Fruit fly (Drosophila melanogaster) whole organism, wandering third instar larva: ENCODE results near the gene dj-1beta.

Source experiments
- Abd-B ChIP-seq: fragments of >200 bp; optimal IDR thresholded peaks from 2 replicates; lab custom pipeline; 2017; ENCODE audit warnings: missing biosample characterization, missing genetic modification characterization
- CG32264 ChIP-seq: fragments of 200-800 bp; sonication (Bioruptor generic); optimal IDR thresholded peaks from 2 replicates; lab custom pipeline; 2016; ENCODE audit warnings: missing biosample characterization, missing genetic modification characterization
- CG9705 ChIP-seq: fragments of 200-800 bp; sonication (Bioruptor generic); optimal IDR thresholded peaks from 2 replicates; lab custom pipeline; 2018; ENCODE audit warnings: missing biosample characterization, mild to moderate bottlenecking, missing genetic modification characterization
- CrebA ChIP-seq: fragments of 200-800 bp; sonication (Bioruptor generic); optimal IDR thresholded peaks from 2 replicates; lab custom pipeline; 2016; ENCODE audit warnings: missing biosample characterization, mild to moderate bottlenecking, missing genetic modification characterization, borderline replicate concordance
- Dfd ChIP-seq: fragments of >200 bp; optimal IDR thresholded peaks from 2 replicates; lab custom pipeline; 2017; ENCODE audit warnings: missing biosample characterization, missing genetic modification characterization
- Dif ChIP-seq: fragments of 200-275, 200-300 bp; sonication (Bioruptor generic); optimal IDR thresholded peaks from 2 replicates; lab custom pipeline; 2018; ENCODE audit warnings: missing biosample characterization, missing genetic modification characterization; ENCODE audit not compliant: partially characterized antibody
- GATAd ChIP-seq: sonication (Bioruptor generic); optimal IDR thresholded peaks from 2 replicates; lab custom pipeline; 2016; ENCODE audit warnings: missing biosample characterization, missing genetic modification characterization
- HLH106 ChIP-seq: fragments of 200-800 bp; optimal IDR thresholded peaks from 3 replicates; lab custom pipeline; 2019; ENCODE audit warnings: missing biosample characterization, mild to moderate bottlenecking, missing genetic modification characterization, moderate library complexity
- Hnf4 ChIP-seq: fragments of 200-800 bp; sonication (Bioruptor generic); optimal IDR thresholded peaks from 2 replicates; lab custom pipeline; 2016; ENCODE audit warnings: missing biosample characterization, mild to moderate bottlenecking, missing genetic modification characterization
- Hr78 ChIP-seq: fragments of >200 bp; optimal IDR thresholded peaks from 2 replicates; lab custom pipeline; 2017; ENCODE audit warnings: missing biosample characterization, missing genetic modification characterization
- Hr83 ChIP-seq: fragments of 200-300 bp; sonication (Bioruptor generic); optimal IDR thresholded peaks from 2 replicates; lab custom pipeline; 2016; ENCODE audit warnings: missing biosample characterization, mild to moderate bottlenecking, missing genetic modification characterization, moderate library complexity; ENCODE audit not compliant: poor library complexity, severe bottlenecking
- Jra ChIP-seq: sonication (Bioruptor generic); optimal IDR thresholded peaks from 2 replicates; lab custom pipeline; 2016; ENCODE audit warnings: missing biosample characterization, missing genetic modification characterization
- Mio ChIP-seq: sonication (Bioruptor generic); optimal IDR thresholded peaks from 2 replicates; lab custom pipeline; 2016; ENCODE audit warnings: missing biosample characterization, missing genetic modification characterization
- Myc ChIP-seq: fragments of >200 bp; optimal IDR thresholded peaks from 2 replicates; lab custom pipeline; 2017
- N ChIP-seq: fragments of >200 bp; optimal IDR thresholded peaks from 2 replicates; lab custom pipeline; 2018; ENCODE audit warnings: missing biosample characterization, missing external identifiers, missing genetic modification characterization
- OdsH ChIP-seq: fragments of 200-800 bp; sonication (Bioruptor generic); optimal IDR thresholded peaks from 2 replicates; lab custom pipeline; 2016; ENCODE audit warnings: missing biosample characterization, mild to moderate bottlenecking, missing genetic modification characterization
- Rel ChIP-seq, 2 experiments: fragments of 200-800 bp; sonication (Bioruptor generic) in 1 of 2; optimal IDR thresholded peaks; 2 replicates in 1 of 2; 3 replicates in 1 of 2; lab custom pipeline; 2016 to 2019; ENCODE audit warnings: mild to moderate bottlenecking in 2 of 2, missing biosample characterization in 2 of 2, missing genetic modification characterization in 2 of 2, moderate library complexity in 1 of 2
- Sp1 ChIP-seq: fragments of 200-800 bp; sonication (Bioruptor generic); optimal IDR thresholded peaks from 3 replicates; lab custom pipeline; 2019; ENCODE audit warnings: missing biosample characterization, mild to moderate bottlenecking, missing genetic modification characterization, moderate library complexity
- Vsx2 ChIP-seq: fragments of 200-300, 225-300 bp; sonication (Bioruptor generic); optimal IDR thresholded peaks from 2 replicates; lab custom pipeline; 2018; ENCODE audit warnings: missing biosample characterization, missing genetic modification characterization; ENCODE audit not compliant: partially characterized antibody
- br ChIP-seq: fragments of 200-800 bp; sonication (Bioruptor generic); optimal IDR thresholded peaks from 2 replicates; lab custom pipeline; 2016; ENCODE audit warnings: missing biosample characterization, missing genetic modification characterization
- brk ChIP-seq: fragments of 200-800 bp; sonication (Bioruptor generic); optimal IDR thresholded peaks from 2 replicates; lab custom pipeline; 2016; ENCODE audit warnings: missing biosample characterization, mild to moderate bottlenecking, missing genetic modification characterization
- dl ChIP-seq, 2 experiments: fragments of 175-275, 200-275 bp in 1 of 2; fragments of 200-275 bp in 1 of 2; sonication (Bioruptor generic); optimal IDR thresholded peaks; lab custom pipeline; 2018; ENCODE audit warnings: mild to moderate bottlenecking in 2 of 2, missing biosample characterization in 2 of 2, missing genetic modification characterization in 2 of 2, moderate library complexity in 2 of 2; ENCODE audit not compliant: partially characterized antibody in 2 of 2, insufficient read depth in 1 of 2
- dmrt93B ChIP-seq: fragments of 200-800 bp; sonication (Bioruptor generic); optimal IDR thresholded peaks from 2 replicates; lab custom pipeline; 2018; ENCODE audit warnings: missing biosample characterization, mild to moderate bottlenecking, missing genetic modification characterization
- dsf ChIP-seq: sonication (Bioruptor generic); optimal IDR thresholded peaks from 2 replicates; lab custom pipeline; 2016; ENCODE audit warnings: missing biosample characterization, missing genetic modification characterization, borderline replicate concordance
- ey ChIP-seq: fragments of 200-800 bp; sonication (Bioruptor generic); optimal IDR thresholded peaks from 2 replicates; lab custom pipeline; 2016; ENCODE audit warnings: missing biosample characterization, missing genetic modification characterization
- foxo ChIP-seq, 2 experiments: fragments of 200-800 bp; sonication (Bioruptor generic); optimal IDR thresholded peaks; 2 replicates in 1 of 2; 3 replicates in 1 of 2; lab custom pipeline; 2016 to 2017; ENCODE audit warnings: missing biosample characterization in 2 of 2, missing genetic modification characterization in 2 of 2
- fru ChIP-seq: fragments of 200-800 bp; sonication (Bioruptor generic); optimal IDR thresholded peaks from 3 replicates; lab custom pipeline; 2016; ENCODE audit warnings: missing biosample characterization, mild to moderate bottlenecking, missing genetic modification characterization
- h ChIP-seq: fragments of 200-800 bp; sonication (Bioruptor generic); optimal IDR thresholded peaks from 3 replicates; lab custom pipeline; 2016; ENCODE audit warnings: missing biosample characterization, mild to moderate bottlenecking, missing genetic modification characterization
- jim ChIP-seq: fragments of 175-275, 200-325 bp; sonication (Bioruptor generic); optimal IDR thresholded peaks from 2 replicates; lab custom pipeline; 2016; ENCODE audit warnings: missing biosample characterization, mild to moderate bottlenecking, missing genetic modification characterization
- lola ChIP-seq: fragments of >200 bp; optimal IDR thresholded peaks from 2 replicates; lab custom pipeline; 2017; ENCODE audit warnings: missing biosample characterization, missing genetic modification characterization
- pan ChIP-seq: fragments of >200 bp; optimal IDR thresholded peaks from 2 replicates; lab custom pipeline; 2017
- psq ChIP-seq: fragments of 200-800 bp; sonication (Bioruptor generic); optimal IDR thresholded peaks from 3 replicates; lab custom pipeline; 2017; ENCODE audit warnings: missing biosample characterization, mild to moderate bottlenecking, missing genetic modification characterization, moderate library complexity
- rgr ChIP-seq: fragments of 200-800 bp; sonication (Bioruptor generic); optimal IDR thresholded peaks from 3 replicates; lab custom pipeline; 2016; ENCODE audit warnings: missing biosample characterization, mild to moderate bottlenecking, missing genetic modification characterization
- sage ChIP-seq: fragments of 200-800 bp; sonication (Bioruptor generic); optimal IDR thresholded peaks from 2 replicates; lab custom pipeline; 2016; ENCODE audit warnings: missing biosample characterization, mild to moderate bottlenecking, missing genetic modification characterization
- sv ChIP-seq: fragments of 200-800 bp; sonication (Bioruptor generic); optimal IDR thresholded peaks from 3 replicates; lab custom pipeline; 2016; ENCODE audit warnings: missing biosample characterization, missing genetic modification characterization
- tai ChIP-seq: sonication (Bioruptor generic); optimal IDR thresholded peaks from 2 replicates; lab custom pipeline; 2016; ENCODE audit warnings: missing biosample characterization, missing genetic modification characterization
- usp ChIP-seq: fragments of >200 bp; optimal IDR thresholded peaks from 2 replicates; lab custom pipeline; 2017; ENCODE audit warnings: missing biosample characterization, missing genetic modification characterization
- woc ChIP-seq: sonication (Bioruptor generic); optimal IDR thresholded peaks from 2 replicates; lab custom pipeline; 2016; ENCODE audit warnings: missing biosample characterization, mild to moderate bottlenecking, missing genetic modification characterization

dj-1beta gene

dm6 chr3R:30797323-30797911 is 9.5 kb upstream of the dj-1beta start:
- TF ChIP-seq Rel (GFP tag; optimal IDR thresholded peaks at IDR 0.05; lab: Kevin White, UChicago), result no peak
- TF ChIP-seq Rel (tag; optimal IDR thresholded peaks at IDR 0.05; lab: Kevin White, UChicago), result no peak
- no peak for TF ChIP-seq Myc (lab: Kevin White, UChicago)
- TF ChIP-seq Sp1 (GFP tag; lab: Kevin White, UChicago), result no peak
- peak; percentile 21 for TF ChIP-seq rgr (GFP tag; lab: Kevin White, UChicago)
- TF ChIP-seq sv (GFP tag; lab: Kevin White, UChicago), result peak; percentile 16
- TF ChIP-seq foxo (GFP tag; optimal IDR thresholded peaks at IDR 0.05; lab: Kevin White, UChicago), result no peak
- TF ChIP-seq Hr78 (GFP tag; lab: Kevin White, UChicago), result no peak
- TF ChIP-seq brk, result no peak
- no peak for TF ChIP-seq woc (GFP tag; lab: Kevin White, UChicago)
- TF ChIP-seq HLH106 (tag; lab: Kevin White, UChicago), result peak; percentile 2
- TF ChIP-seq dl (GFP tag; optimal IDR thresholded peaks at IDR 0.05; lab: Kevin White, UChicago; ENCODE audit: insufficient read depth in 1 of 2, partially characterized antibody in 2 of 2), result no peak
- TF ChIP-seq h (GFP tag; lab: Kevin White, UChicago), result peak; percentile 35
- TF ChIP-seq Dfd (GFP tag; lab: Kevin White, UChicago), result no peak
- TF ChIP-seq, all 38 proteins: peak for 4

dm6 chr3R:30800319-30800981 is 6.5 kb upstream of the dj-1beta start:
- TF ChIP-seq psq (GFP tag; lab: Kevin White, UChicago), result peak; percentile 86
- TF ChIP-seq pan (lab: Kevin White, UChicago), result no peak
- TF ChIP-seq Hr78 (GFP tag; lab: Kevin White, UChicago), result no peak
- TF ChIP-seq brk, result peak; percentile 31
- no peak for TF ChIP-seq usp (GFP tag; lab: Kevin White, UChicago)
- TF ChIP-seq Vsx2 (GFP tag; lab: Kevin White, UChicago), result no peak
- no peak for TF ChIP-seq Dif (GFP tag; lab: Kevin White, UChicago)
- TF ChIP-seq woc (GFP tag; lab: Kevin White, UChicago), result peak; percentile 9
- TF ChIP-seq CG32264 (GFP tag; lab: Kevin White, UChicago), result no peak
- peak; percentile 72 for TF ChIP-seq br
- no peak for TF ChIP-seq CG9705 (GFP tag; lab: Kevin White, UChicago)
- TF ChIP-seq fru (GFP tag; lab: Kevin White, UChicago), result peak; percentile 43
- TF ChIP-seq CrebA (GFP tag; lab: Kevin White, UChicago), result no peak
- TF ChIP-seq dmrt93B (GFP tag; lab: Kevin White, UChicago), result peak; percentile 37
- TF ChIP-seq rgr (GFP tag; lab: Kevin White, UChicago), result peak; percentile 63
- TF ChIP-seq dsf, result no peak
- TF ChIP-seq jim, result no peak
- peak; percentile 25 for TF ChIP-seq GATAd (GFP tag; lab: Kevin White, UChicago)
- no peak for TF ChIP-seq N
- no peak for TF ChIP-seq tai (GFP tag; lab: Kevin White, UChicago)
- TF ChIP-seq h (GFP tag; lab: Kevin White, UChicago), result peak; percentile 66
- peak; percentile 58 for TF ChIP-seq HLH106 (tag; lab: Kevin White, UChicago)
- TF ChIP-seq OdsH (GFP tag; lab: Kevin White, UChicago), result peak; percentile 73
- TF ChIP-seq lola, result no peak
- TF ChIP-seq Abd-B, result no peak
- TF ChIP-seq Jra (GFP tag; lab: Kevin White, UChicago), result peak; percentile 24
- no peak for TF ChIP-seq Mio (GFP tag; lab: Kevin White, UChicago)
- peak; percentile 63 for TF ChIP-seq Dfd (GFP tag; lab: Kevin White, UChicago)
- TF ChIP-seq Myc (lab: Kevin White, UChicago), result no peak
- TF ChIP-seq Hnf4 (GFP tag; lab: Kevin White, UChicago), result peak; percentile 49
- TF ChIP-seq Hr83 (GFP tag; lab: Kevin White, UChicago), result peak; percentile 38
- no peak for TF ChIP-seq sv (GFP tag; lab: Kevin White, UChicago)
- peak; percentile 42 for TF ChIP-seq ey (GFP tag; lab: Kevin White, UChicago)
- TF ChIP-seq sage, result no peak
- TF ChIP-seq Rel (GFP tag; optimal IDR thresholded peaks at IDR 0.05; lab: Kevin White, UChicago), result no peak
- TF ChIP-seq Rel (tag; optimal IDR thresholded peaks at IDR 0.05; lab: Kevin White, UChicago), result peak; percentile 87
- TF ChIP-seq foxo (GFP tag; optimal IDR thresholded peaks at IDR 0.05; lab: Kevin White, UChicago), result peak in 1 of 2 experiments; percentile 70
- no peak for TF ChIP-seq dl (GFP tag; optimal IDR thresholded peaks at IDR 0.05; lab: Kevin White, UChicago; ENCODE audit: insufficient read depth in 1 of 2, partially characterized antibody in 2 of 2)
- TF ChIP-seq Sp1 (GFP tag; lab: Kevin White, UChicago), result peak; percentile 67
